Fruit fly (Drosophila melanogaster) whole organism, embryonic: ENCODE measurements around the gene CG43307.
A peak's percentile ranks its signal among the peaks of the same experiment; 100 is the strongest.

Source experiments
- Antp ChIP-seq: fragments of 200-800 bp; sonication (Bioruptor generic); optimal IDR thresholded peaks from 3 replicates; lab custom pipeline; 2016; ENCODE audit warnings: missing biosample characterization, missing genetic modification characterization
- Atf-2 ChIP-seq: fragments of 200-800 bp; sonication (Bioruptor generic); optimal IDR thresholded peaks from 2 replicates; lab custom pipeline; 2016; ENCODE audit warnings: missing biosample characterization, missing genetic modification characterization
- Bdp1 ChIP-seq: fragments of 200-800 bp; sonication (Bioruptor generic); optimal IDR thresholded peaks from 3 replicates; lab custom pipeline; 2016; ENCODE audit warnings: missing biosample characterization, missing genetic modification characterization
- C15 ChIP-seq: fragments of 200-800 bp; sonication (Bioruptor generic); IDR thresholded peaks from 3 replicates; pipeline ENCODE4 v1.3.6; 2022; ENCODE audit warnings: missing biosample characterization, missing genetic modification characterization
- CG10209 ChIP-seq: fragments of 200-800 bp; sonication (Bioruptor generic); optimal IDR thresholded peaks from 3 replicates; lab custom pipeline; 2017; ENCODE audit warnings: missing biosample characterization, mild to moderate bottlenecking, missing genetic modification characterization, missing genetic modification reagents
- CG1233 ChIP-seq: fragments of 200-800 bp; sonication (Bioruptor generic); optimal IDR thresholded peaks from 4 replicates; lab custom pipeline; 2018; ENCODE audit warnings: missing biosample characterization, mild to moderate bottlenecking, missing genetic modification characterization
- CG12391 ChIP-seq: fragments of 200-800 bp; sonication (Bioruptor generic); optimal IDR thresholded peaks from 3 replicates; lab custom pipeline; 2018; ENCODE audit warnings: missing biosample characterization, mild to moderate bottlenecking, missing genetic modification characterization, moderate library complexity
- CG13624 ChIP-seq: fragments of 200-800 bp; sonication (Bioruptor generic); optimal IDR thresholded peaks from 2 replicates; lab custom pipeline; 2016; ENCODE audit warnings: missing biosample characterization, missing genetic modification characterization
- CG13894 ChIP-seq: fragments of 200-800 bp; sonication (Bioruptor generic); optimal IDR thresholded peaks from 3 replicates; lab custom pipeline; 2018; ENCODE audit warnings: missing biosample characterization, mild to moderate bottlenecking, missing genetic modification characterization, moderate library complexity
- CG15696 ChIP-seq: fragments of 200-800 bp; sonication (Bioruptor generic); optimal IDR thresholded peaks from 2 replicates; lab custom pipeline; 2019; ENCODE audit warnings: missing biosample characterization, mild to moderate bottlenecking, missing genetic modification characterization, moderate library complexity
- CG1647 ChIP-seq: fragments of 200-800 bp; sonication (Bioruptor generic); optimal IDR thresholded peaks from 3 replicates; lab custom pipeline; 2016; ENCODE audit warnings: missing biosample characterization, missing genetic modification characterization
- CG16863 ChIP-seq: fragments of 200-800 bp; sonication (Bioruptor generic); optimal IDR thresholded peaks from 3 replicates; lab custom pipeline; 2016; ENCODE audit warnings: missing biosample characterization, missing genetic modification characterization
- CG18619 ChIP-seq: fragments of 200-800 bp; sonication (Bioruptor generic); optimal IDR thresholded peaks from 3 replicates; lab custom pipeline; 2017; ENCODE audit warnings: missing biosample characterization, mild to moderate bottlenecking, missing genetic modification characterization
- CG2199 ChIP-seq: fragments of 200-800 bp; sonication (Bioruptor generic); IDR thresholded peaks from 3 replicates; pipeline ENCODE4 v1.3.6; 2022; ENCODE audit warnings: missing biosample characterization, missing genetic modification characterization
- CG3995 ChIP-seq: fragments of 200-800 bp; sonication (Bioruptor generic); optimal IDR thresholded peaks from 3 replicates; lab custom pipeline; 2016; ENCODE audit warnings: missing biosample characterization, missing genetic modification characterization
- CG42726 ChIP-seq: fragments of 200-800 bp; sonication (Bioruptor generic); IDR thresholded peaks from 2 replicates; pipeline ENCODE4 v1.3.6; 2022; ENCODE audit warnings: missing biosample characterization, missing genetic modification characterization; ENCODE audit not compliant: partially characterized antibody
- CG43689 ChIP-seq: fragments of 200-800 bp; sonication (Bioruptor generic); IDR thresholded peaks from 2 replicates; pipeline ENCODE4 v1.3.6; 2022; ENCODE audit warnings: missing biosample characterization, missing genetic modification characterization
- CG6272 ChIP-seq: fragments of 200-800 bp; sonication (Bioruptor generic); IDR thresholded peaks from 2 replicates; pipeline ENCODE4 v1.3.6; 2022; ENCODE audit warnings: missing biosample characterization, missing genetic modification characterization
- CG7928 ChIP-seq: fragments of 200-800 bp; sonication (Bioruptor generic); optimal IDR thresholded peaks from 2 replicates; lab custom pipeline; 2017; ENCODE audit warnings: missing biosample characterization, mild to moderate bottlenecking, missing genetic modification characterization
- CG8388 ChIP-seq: fragments of 200-800 bp; sonication (Bioruptor generic); optimal IDR thresholded peaks from 2 replicates; lab custom pipeline; 2019; ENCODE audit warnings: missing biosample characterization, mild to moderate bottlenecking, missing genetic modification characterization, moderate library complexity
- CG8765 ChIP-seq: fragments of 200-800 bp; sonication (Bioruptor generic); IDR thresholded peaks from 2 replicates; pipeline ENCODE4 v1.3.6; 2022; ENCODE audit warnings: missing biosample characterization, missing genetic modification characterization
- Dp ChIP-seq: fragments of 200-800 bp; sonication (Bioruptor generic); optimal IDR thresholded peaks from 2 replicates; lab custom pipeline; 2018; ENCODE audit warnings: missing biosample characterization, mild to moderate bottlenecking, missing genetic modification characterization, moderate library complexity
- Elba2 ChIP-seq: fragments of 200-800 bp; sonication (Bioruptor generic); optimal IDR thresholded peaks from 3 replicates; lab custom pipeline; 2016; ENCODE audit warnings: missing biosample characterization, missing genetic modification characterization
- Hmr ChIP-seq: fragments of 200-800 bp; sonication (Bioruptor generic); optimal IDR thresholded peaks from 3 replicates; lab custom pipeline; 2017; ENCODE audit warnings: mild to moderate bottlenecking, missing biosample characterization, missing genetic modification reagents, missing genetic modification characterization
- NC2α ChIP-seq: fragments of 200-800 bp; sonication (Bioruptor generic); optimal IDR thresholded peaks from 2 replicates; lab custom pipeline; 2016; ENCODE audit warnings: missing biosample characterization, missing genetic modification characterization
- Scr ChIP-seq: fragments of 200-800 bp; sonication (Bioruptor generic); IDR thresholded peaks from 2 replicates; pipeline ENCODE4 v1.3.6; 2022; ENCODE audit warnings: missing biosample characterization, missing genetic modification characterization; ENCODE audit not compliant: partially characterized antibody
- Stat92E ChIP-seq, 3 experiments: fragments of >200 bp in 2 of 3; fragments of 200-800 bp in 1 of 3; sonication (Bioruptor generic) in 1 of 3; optimal IDR thresholded peaks; 2 replicates each; lab custom pipeline; 2017 to 2019; ENCODE audit warnings: missing biosample characterization in 3 of 3, missing genetic modification characterization in 3 of 3, mild to moderate bottlenecking in 1 of 3, moderate library complexity in 1 of 3
- Xbp1 ChIP-seq: fragments of 200-800 bp; sonication (Bioruptor generic); optimal IDR thresholded peaks from 3 replicates; lab custom pipeline; 2016; ENCODE audit warnings: missing biosample characterization, mild to moderate bottlenecking, missing genetic modification characterization
- ap ChIP-seq: fragments of 200-800 bp; sonication (Bioruptor generic); IDR thresholded peaks from 2 replicates; pipeline ENCODE4 v1.3.6; 2022; ENCODE audit warnings: missing biosample characterization, missing genetic modification characterization
- ara ChIP-seq: fragments of 200-800 bp; sonication (Bioruptor generic); IDR thresholded peaks from 2 replicates; pipeline ENCODE4 v1.3.6; 2022; ENCODE audit warnings: missing biosample characterization, missing genetic modification characterization
- ase ChIP-seq: fragments of 200-800 bp; sonication (Bioruptor generic); IDR thresholded peaks from 3 replicates; pipeline ENCODE4 v1.3.6; 2022; ENCODE audit warnings: missing biosample characterization, missing genetic modification characterization
- br ChIP-seq: fragments of >200 bp; optimal IDR thresholded peaks from 2 replicates; lab custom pipeline; 2017
- ci ChIP-seq: fragments of 200-800 bp; sonication (Bioruptor generic); IDR thresholded peaks from 3 replicates; pipeline ENCODE4 v1.3.6; 2022; ENCODE audit warnings: missing biosample characterization, missing genetic modification characterization
- crc ChIP-seq: fragments of 200-800 bp; sonication (Bioruptor generic); optimal IDR thresholded peaks from 2 replicates; lab custom pipeline; 2016; ENCODE audit warnings: missing biosample characterization, missing genetic modification characterization
- dan ChIP-seq: fragments of 200-800 bp; sonication (Bioruptor generic); IDR thresholded peaks from 2 replicates; pipeline ENCODE4 v1.3.6; 2022; ENCODE audit warnings: missing biosample characterization, missing genetic modification characterization
- dysf ChIP-seq: fragments of 200-800 bp; sonication (Bioruptor generic); IDR thresholded peaks from 3 replicates; pipeline ENCODE4 v1.3.6; 2022; ENCODE audit warnings: missing biosample characterization, missing genetic modification characterization
- ems ChIP-seq: fragments of 200-800 bp; sonication (Bioruptor generic); optimal IDR thresholded peaks from 3 replicates; lab custom pipeline; 2016; ENCODE audit warnings: missing biosample characterization, missing genetic modification characterization
- fd102C ChIP-seq: fragments of 200-800 bp; sonication (Bioruptor generic); optimal IDR thresholded peaks from 2 replicates; lab custom pipeline; 2018; ENCODE audit warnings: missing biosample characterization, mild to moderate bottlenecking, missing genetic modification characterization, moderate library complexity
- fd64A ChIP-seq: fragments of 200-800 bp; sonication (Bioruptor generic); optimal IDR thresholded peaks from 3 replicates; lab custom pipeline; 2018; ENCODE audit warnings: missing biosample characterization, mild to moderate bottlenecking, missing genetic modification characterization
- grau ChIP-seq: fragments of 200-800 bp; optimal IDR thresholded peaks from 3 replicates; lab custom pipeline; 2019; ENCODE audit warnings: missing biosample characterization, mild to moderate bottlenecking, missing genetic modification characterization, moderate library complexity
- mirr ChIP-seq: fragments of 200-800 bp; sonication (Bioruptor generic); optimal IDR thresholded peaks from 3 replicates; lab custom pipeline; 2018; ENCODE audit warnings: missing biosample characterization, mild to moderate bottlenecking, missing genetic modification characterization
- nerfin-1 ChIP-seq: fragments of 200-800 bp; sonication (Bioruptor generic); optimal IDR thresholded peaks from 3 replicates; lab custom pipeline; 2019; ENCODE audit warnings: missing biosample characterization, mild to moderate bottlenecking, missing genetic modification characterization, moderate library complexity
- otp ChIP-seq: fragments of 200-800 bp; sonication (Bioruptor generic); IDR thresholded peaks from 3 replicates; pipeline ENCODE4, ENCODE4 v1.3.6; 2022; ENCODE audit warnings: missing biosample characterization, missing genetic modification characterization
- phol ChIP-seq: fragments of 200-800 bp; sonication (Bioruptor generic); optimal IDR thresholded peaks from 3 replicates; lab custom pipeline; 2018; ENCODE audit warnings: missing biosample characterization, mild to moderate bottlenecking, missing genetic modification characterization, moderate library complexity
- ranshi ChIP-seq: fragments of 200-800 bp; sonication (Bioruptor generic); IDR thresholded peaks from 2 replicates; pipeline ENCODE4 v1.3.6; 2022; ENCODE audit warnings: missing biosample characterization, missing genetic modification characterization
- salm ChIP-seq: fragments of 200-800 bp; sonication (Bioruptor generic); optimal IDR thresholded peaks from 2 replicates; lab custom pipeline; 2018; ENCODE audit warnings: missing biosample characterization, mild to moderate bottlenecking, missing genetic modification characterization
- ssp ChIP-seq: fragments of 200-800 bp; sonication (Bioruptor generic); IDR thresholded peaks from 2 replicates; pipeline ENCODE4 v1.3.6; 2022; ENCODE audit warnings: missing biosample characterization, missing genetic modification characterization
- vnd ChIP-seq: fragments of 200-800 bp; sonication (Bioruptor generic); IDR thresholded peaks from 3 replicates; pipeline ENCODE4 v1.3.6; 2022; ENCODE audit warnings: missing biosample characterization, missing genetic modification characterization; ENCODE audit not compliant: partially characterized antibody

CG43307 gene

dm6 chr2L:5799435-5800387 lies 11.7 kb upstream of the CG43307 start, which contains the start of gene CG9171 (continued):
- TF ChIP-seq CG3995 (no peak), Antp (GFP tag; lab: Kevin White, UChicago) (peak; percentile 29), otp (GFP tag; lab: Robert Waterston, UW) (0 out of 3 replicates have a peak, but pooled peaks have one; percentile 13), ranshi (GFP tag; lab: Robert Waterston, UW) (0 out of 2 replicates have a peak, but pooled peaks have one; percentile 29), CG43689 (GFP tag; lab: Robert Waterston, UW) (no peak), Dp (peak; percentile 59), fd64A (GFP tag; lab: Kevin White, UChicago) (no peak), mirr (peak; percentile 70), CG13624 (no peak), ase (0 out of 3 replicates have a peak, but pooled peaks have one; percentile 27), CG1647 (GFP tag; lab: Kevin White, UChicago) (no peak), br (no peak), CG1233 (GFP tag; lab: Kevin White, UChicago) (no peak), Bdp1 (GFP tag; lab: Kevin White, UChicago) (peak; percentile 16), CG8765 (GFP tag; lab: Robert Waterston, UW) (peak; percentile 50; the same call in 1 of the 2 replicates), Stat92E (GFP tag; optimal IDR thresholded peaks at IDR 0.05; lab: Kevin White, UChicago) (peak in 1 of 3 experiments; percentile 4), CG15696 (tag; lab: Kevin White, UChicago) (no peak), nerfin-1 (tag; lab: Kevin White, UChicago) (peak; percentile 6), CG6272 (GFP tag; lab: Robert Waterston, UW) (no peak), NC2α (GFP tag; lab: Kevin White, UChicago) (no peak), Scr (peak; percentile 32; the same call in 1 of the 2 replicates), ap (no peak), Elba2 (GFP tag; lab: Kevin White, UChicago) (peak; percentile 74), salm (no peak), dysf (GFP tag; lab: Robert Waterston, UW) (peak; percentile 53; the same call in 2 of the 3 replicates), ci (GFP tag; lab: Robert Waterston, UW) (peak; percentile 79), CG12391 (peak; percentile 61), vnd (GFP tag; lab: Robert Waterston, UW) (no peak), crc (GFP tag; lab: Kevin White, UChicago) (no peak), Xbp1 (GFP tag; lab: Kevin White, UChicago) (no peak), CG8388 (GFP tag; lab: Kevin White, UChicago) (no peak), CG13894 (tag; lab: Kevin White, UChicago) (peak; percentile 79), ssp (GFP tag; lab: Robert Waterston, UW) (peak; percentile 99), C15 (GFP tag; lab: Robert Waterston, UW) (no peak), CG10209 (no peak), CG2199 (GFP tag; lab: Robert Waterston, UW) (0 out of 3 replicates have a peak, but pooled peaks have one; percentile 13), CG16863 (no peak), ems (peak; percentile 18), CG18619 (GFP tag; lab: Kevin White, UChicago) (no peak), CG42726 (peak; percentile 65), CG7928 (GFP tag; lab: Kevin White, UChicago) (peak; percentile 55), fd102C (GFP tag; lab: Kevin White, UChicago) (no peak), ara (no peak; the same call in 1 of the 2 replicates), phol (tag; lab: Kevin White, UChicago) (peak; percentile 66), Atf-2 (GFP tag; lab: Kevin White, UChicago) (no peak), Hmr (peak; percentile 90), grau (tag; lab: Kevin White, UChicago) (peak; percentile 36), dan (no peak)
